Worm (Caenorhabditis elegans): ENCODE data around the gene C07C7.1.

The C07C7.1 gene

ce11 chrIV:9196755-9197154, 12.1 kb downstream of the C07C7.1 start (continued):
- TF ChIP-seq R02D3.7 (tag; optimal IDR thresholded peaks at IDR 0.05) (no peak), nhr-42 (GFP tag; IDR thresholded peaks at IDR 0.05) (0 out of 2 replicates have a peak, but pooled peaks have one; percentile 33), ztf-7 (tag; optimal IDR thresholded peaks at IDR 0.05) (no peak), egl-43 (GFP tag; IDR thresholded peaks at IDR 0.05) (peak; percentile 82), aly-2 (tag; optimal IDR thresholded peaks at IDR 0.05) (no peak), nhr-41 (GFP tag; IDR thresholded peaks at IDR 0.05) (no peak), fkh-10 (GFP tag; optimal IDR thresholded peaks at IDR 0.05) (peak; percentile 5), zip-11 (GFP tag; IDR thresholded peaks at IDR 0.05) (no peak), unc-39 (tag; optimal IDR thresholded peaks at IDR 0.05) (no peak), spr-3 (GFP tag; optimal IDR thresholded peaks at IDR 0.05) (no peak), vab-7 (GFP tag; IDR thresholded peaks at IDR 0.05) (peak; percentile 52; the same call in 1 of the 2 replicates), hlh-30 (tag; optimal IDR thresholded peaks at IDR 0.05; ENCODE audit: insufficient read depth) (peak; percentile 74), mxl-3 (GFP tag; optimal IDR thresholded peaks at IDR 0.05) (no peak), mxl-2 (GFP tag; conservative IDR thresholded peaks at IDR 0.05) (no peak), dmd-8 (GFP tag; IDR thresholded peaks at IDR 0.05) (no peak), skn-1 (tag; optimal IDR thresholded peaks at IDR 0.05) (no peak), rbr-2 (tag; optimal IDR thresholded peaks at IDR 0.05) (peak; percentile 21), hif-1 (tag; optimal IDR thresholded peaks at IDR 0.05) (peak in 1 of 2 experiments; percentile 69), hmg-1.1 (GFP tag; IDR thresholded peaks at IDR 0.05) (peak; percentile 84), Y105C5A.15 (GFP tag; IDR thresholded peaks at IDR 0.05) (no peak), fos-1 (tag; optimal IDR thresholded peaks at IDR 0.05) (no peak), nhr-28 (tag; optimal IDR thresholded peaks at IDR 0.05) (peak; percentile 18), mdt-29 (GFP tag; IDR thresholded peaks at IDR 0.05) (no peak), ceh-82 (tag; optimal IDR thresholded peaks at IDR 0.05) (no peak), F26F4.8 (GFP tag; conservative IDR thresholded peaks at IDR 0.05) (no peak), ceh-32 (tag; optimal IDR thresholded peaks at IDR 0.05; ENCODE audit: poor library complexity) (no peak), F37D6.2 (tag; optimal IDR thresholded peaks at IDR 0.05) (peak; percentile 16), daf-16 (GFP tag; optimal IDR thresholded peaks at IDR 0.05) (peak in 1 of 2 experiments; percentile 44), daf-16 (tag; optimal IDR thresholded peaks at IDR 0.05) (peak; percentile 42), mdl-1 (tag; optimal IDR thresholded peaks at IDR 0.05) (peak in 1 of 2 experiments; percentile 45), zfp-2 (tag; optimal IDR thresholded peaks at IDR 0.05) (no peak), unc-130 (GFP tag; optimal IDR thresholded peaks at IDR 0.05) (no peak), D1046.2 (GFP tag; IDR thresholded peaks at IDR 0.05) (no peak), unc-62 (GFP tag; optimal IDR thresholded peaks at IDR 0.05 in 1 of 2) (peak in 1 of 2 experiments; percentile 14), unc-62 (tag; optimal IDR thresholded peaks at IDR 0.05) (no peak), pha-4 (GFP tag; IDR thresholded peaks at IDR 0.05) (peak; percentile 60), pha-4 (tag; optimal IDR thresholded peaks at IDR 0.05) (peak; percentile 83), snpc-1.2 (GFP tag; IDR thresholded peaks at IDR 0.05) (no peak), ceh-44 (GFP tag; IDR thresholded peaks at IDR 0.05) (no peak), tra-1 (GFP tag; IDR thresholded peaks at IDR 0.05) (peak; percentile 65; the same call in 1 of the 2 replicates), lin-1 (GFP tag; IDR thresholded peaks at IDR 0.05) (peak; percentile 49; the same call in 1 of the 2 replicates), aha-1 (tag) (peak; percentile 97), daf-8 (GFP tag; IDR thresholded peaks at IDR 0.05) (no peak), T20F7.1 (GFP tag; optimal IDR thresholded peaks at IDR 0.05) (no peak), ces-1 (GFP tag; optimal IDR thresholded peaks at IDR 0.05) (peak; percentile 26), nhr-77 (tag; optimal IDR thresholded peaks at IDR 0.05) (no peak), mep-1 (tag; optimal IDR thresholded peaks at IDR 0.05) (peak; percentile 56), hlh-11 (tag; optimal IDR thresholded peaks at IDR 0.05) (peak; percentile 67), daf-19 (GFP tag; conservative IDR thresholded peaks at IDR 0.05) (no peak), ceh-20 (GFP tag; IDR thresholded peaks at IDR 0.05) (peak; percentile 77; the same call in 1 of the 2 replicates), nhr-76 (tag; optimal IDR thresholded peaks at IDR 0.05) (no peak), zag-1 (tag; optimal IDR thresholded peaks at IDR 0.05) (no peak), saeg-2 (GFP tag; IDR thresholded peaks at IDR 0.05) (0 out of 2 replicates have a peak, but pooled peaks have one; percentile 8)

Data from whole organism, L4 larva.